Fruit fly (Drosophila melanogaster) S2 (cell line): ENCODE data around the gene Ir94a.

Source experiments
- CG8478 ChIP-seq: fragments of >200 bp; optimal IDR thresholded peaks from 2 replicates; lab custom pipeline; 2018
- CTCF ChIP-seq, 2 experiments: fragments of >200 bp; optimal IDR thresholded peaks; 2 replicates each; lab custom pipeline; 2018

Ir94a gene

DNA sequence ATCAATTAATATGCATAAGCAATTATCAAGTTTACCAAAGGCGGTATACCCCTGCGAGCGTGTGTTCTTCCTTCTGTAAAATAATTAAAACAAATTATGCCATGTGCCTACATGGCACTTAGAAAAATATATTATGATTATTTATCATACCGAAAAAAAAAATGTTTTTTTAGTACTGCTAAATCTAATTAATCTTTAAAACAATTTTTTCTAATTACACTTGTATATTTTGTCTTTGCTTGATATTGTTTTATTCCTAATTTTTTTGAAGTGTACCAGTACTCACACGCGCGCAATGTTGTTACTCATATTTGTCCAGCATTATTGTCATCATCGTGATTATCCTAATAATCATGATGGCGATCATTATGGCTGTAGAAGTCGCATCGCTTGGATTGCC, 10.1 kb downstream of the Ir94a start:
- TF ChIP-seq CTCF (optimal IDR thresholded peaks at IDR 0.05; lab: Kevin White, UChicago) (no peak), CG8478 (lab: Kevin White, UChicago) (no peak)

dm6 chr3R:22124863-22125262, 11.6 kb downstream of the Ir94a start:
- no peak for TF ChIP-seq CG8478 (lab: Kevin White, UChicago)
- no peak for TF ChIP-seq CTCF (optimal IDR thresholded peaks at IDR 0.05; lab: Kevin White, UChicago)

dm6 chr3R:22133337-22134014, 20.2 kb downstream of the Ir94a start, which contains the start of gene SKIP:
Gene SKIP, plus strand, starts transcription at chr3R:22133830.
- TF ChIP-seq CTCF (optimal IDR thresholded peaks at IDR 0.05; lab: Kevin White, UChicago) = no peak
- no peak for TF ChIP-seq CG8478 (lab: Kevin White, UChicago)

DNA sequence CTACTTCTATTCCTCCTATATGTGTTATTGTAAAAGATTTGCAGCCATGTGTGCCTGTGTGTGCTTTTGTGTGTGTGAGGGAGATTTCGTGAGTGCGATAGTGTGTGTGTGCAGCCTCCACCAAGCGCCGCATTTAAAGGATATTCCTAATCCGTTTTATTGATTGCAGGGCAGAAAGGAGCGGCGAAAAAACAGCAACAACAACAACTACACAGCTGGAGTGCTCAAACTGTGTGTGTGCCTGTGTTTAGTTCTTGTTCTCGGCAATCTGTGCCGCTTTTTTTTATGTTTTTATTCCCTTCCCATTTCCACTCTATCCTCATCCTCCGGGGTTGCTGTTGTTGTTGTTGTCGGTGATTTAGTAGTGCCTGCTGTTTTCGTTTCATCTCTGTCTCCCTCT, 21.2 kb downstream of the Ir94a start:
- TF ChIP-seq CG8478 (lab: Kevin White, UChicago) (no peak), CTCF (optimal IDR thresholded peaks at IDR 0.05; lab: Kevin White, UChicago) (no peak)

- TF ChIP-seq CTCF (optimal IDR thresholded peaks at IDR 0.05; lab: Kevin White, UChicago) (no peak), CG8478 (lab: Kevin White, UChicago) (no peak)
Observed at dm6 chr3R:22135503-22135902, 22.3 kb downstream of the Ir94a start.

DNA sequence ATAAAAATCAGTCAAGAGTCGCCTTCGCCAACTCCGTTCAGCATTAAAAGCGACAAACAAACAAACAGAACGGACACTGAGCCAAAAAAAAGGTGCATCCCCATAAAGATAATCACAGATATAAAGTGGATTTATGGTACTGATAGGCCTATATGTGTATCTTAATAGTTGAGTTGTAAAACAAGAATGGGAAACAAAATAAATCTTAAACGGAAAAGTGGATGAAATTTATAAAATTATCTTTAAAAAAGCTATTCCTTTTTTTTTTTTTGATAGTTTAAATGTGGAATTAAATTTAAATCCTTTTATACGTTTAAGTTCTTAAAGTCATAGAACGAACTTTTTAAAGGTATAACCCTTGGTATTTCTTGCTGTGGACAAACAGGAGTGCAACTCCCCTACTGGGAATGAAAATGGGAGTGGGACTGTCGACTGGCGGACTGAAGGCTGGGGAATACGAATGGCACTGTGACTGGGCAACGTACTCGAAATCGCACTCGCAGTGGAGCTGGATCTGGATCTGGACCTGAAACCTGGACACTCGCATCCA, 23.8 kb downstream of the Ir94a start:
- no peak for TF ChIP-seq CTCF (optimal IDR thresholded peaks at IDR 0.05; lab: Kevin White, UChicago)
- no peak for TF ChIP-seq CG8478 (lab: Kevin White, UChicago)

DNA sequence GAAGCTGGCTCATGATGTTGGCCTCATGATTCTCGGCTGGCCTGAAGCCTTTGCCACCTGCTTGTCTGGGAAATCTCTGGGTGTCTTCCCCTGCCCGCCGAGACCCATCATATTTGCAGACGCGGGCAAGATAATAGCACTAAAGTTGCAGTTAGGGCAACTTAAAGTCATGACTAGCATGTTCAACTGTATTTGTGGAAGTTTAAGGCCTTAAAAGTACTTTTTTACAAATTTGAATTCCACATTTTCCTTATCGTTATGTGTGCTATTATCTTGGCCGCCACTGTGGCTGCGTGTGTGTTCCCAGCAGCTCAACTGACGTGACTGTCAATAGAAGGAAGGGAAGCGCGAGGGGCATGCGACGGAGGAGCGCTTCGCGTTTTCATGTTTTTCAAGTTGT, 25.9 kb downstream of the Ir94a start:
- TF ChIP-seq CG8478 (lab: Kevin White, UChicago) (no peak), CTCF (optimal IDR thresholded peaks at IDR 0.05; lab: Kevin White, UChicago) (no peak)

DNA sequence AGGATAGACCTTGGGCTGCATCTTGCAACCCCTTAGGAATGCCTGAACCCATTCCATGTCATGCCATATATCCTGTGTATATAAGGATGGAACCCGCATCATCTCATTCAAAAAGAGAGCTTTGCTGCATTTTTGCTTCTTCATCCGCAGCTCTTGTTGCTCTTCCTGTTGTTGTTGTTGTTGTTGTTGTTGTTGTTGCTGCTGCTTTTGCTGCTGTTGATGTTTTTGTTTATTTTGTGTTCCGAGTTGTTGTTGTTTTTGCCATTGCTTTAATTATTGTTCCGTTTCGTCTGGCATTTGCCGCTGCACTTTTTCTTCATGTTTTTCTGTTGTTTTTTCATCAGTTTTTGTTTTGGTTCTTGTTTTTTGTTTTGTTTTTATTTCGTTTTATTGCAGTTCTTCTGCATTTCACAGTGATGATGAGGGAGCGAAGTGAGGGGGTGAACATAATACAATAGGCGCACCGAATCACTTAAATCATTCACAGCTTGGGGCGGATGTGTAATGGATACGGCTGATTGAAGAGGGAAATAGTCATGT, 26.8 kb downstream of the Ir94a start:
- TF ChIP-seq CTCF (optimal IDR thresholded peaks at IDR 0.05; lab: Kevin White, UChicago) = no peak
- no peak for TF ChIP-seq CG8478 (lab: Kevin White, UChicago)

DNA sequence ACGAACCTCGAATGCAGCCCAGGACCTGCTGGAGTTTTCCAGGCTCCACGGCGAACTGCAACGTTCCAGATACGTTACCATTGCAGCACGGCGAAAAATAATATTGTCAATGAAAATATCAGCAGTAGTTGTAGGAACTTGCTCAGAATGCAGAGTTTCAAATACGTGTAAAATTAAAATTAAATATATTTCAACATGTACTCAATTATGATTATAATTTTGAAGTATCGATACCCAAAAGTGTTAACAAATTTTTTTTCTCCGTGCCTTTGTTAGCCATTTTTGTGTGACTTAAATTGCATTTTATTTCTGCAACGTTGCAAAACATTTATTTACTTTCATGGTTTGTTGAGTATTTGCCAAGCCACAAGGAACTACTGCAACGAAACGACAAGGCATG, 28.1 kb downstream of the Ir94a start:
- TF ChIP-seq CG8478 (lab: Kevin White, UChicago) (no peak), CTCF (optimal IDR thresholded peaks at IDR 0.05; lab: Kevin White, UChicago) (no peak)

DNA sequence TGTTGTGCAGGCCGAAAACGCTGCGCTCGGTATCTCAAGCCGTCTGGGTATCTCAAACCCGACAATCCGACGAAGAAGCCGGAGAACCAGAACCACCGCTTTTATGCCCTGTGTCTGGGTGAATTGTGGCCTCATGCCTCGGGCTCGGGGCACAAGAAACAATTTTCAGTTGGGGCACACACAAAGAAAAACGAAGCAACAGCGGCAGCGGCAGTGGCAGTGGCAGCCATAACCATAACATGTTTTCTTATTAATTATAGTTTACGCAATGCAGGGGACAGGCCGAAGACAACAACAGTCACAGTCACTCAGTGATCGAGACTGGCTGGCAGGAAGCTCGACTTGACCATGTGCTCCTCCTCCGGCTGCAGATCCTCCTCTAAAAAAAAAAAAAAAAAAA, 29.3 kb downstream of the Ir94a start:
- no peak for TF ChIP-seq CTCF (optimal IDR thresholded peaks at IDR 0.05; lab: Kevin White, UChicago)
- TF ChIP-seq CG8478 (lab: Kevin White, UChicago) = no peak

DNA sequence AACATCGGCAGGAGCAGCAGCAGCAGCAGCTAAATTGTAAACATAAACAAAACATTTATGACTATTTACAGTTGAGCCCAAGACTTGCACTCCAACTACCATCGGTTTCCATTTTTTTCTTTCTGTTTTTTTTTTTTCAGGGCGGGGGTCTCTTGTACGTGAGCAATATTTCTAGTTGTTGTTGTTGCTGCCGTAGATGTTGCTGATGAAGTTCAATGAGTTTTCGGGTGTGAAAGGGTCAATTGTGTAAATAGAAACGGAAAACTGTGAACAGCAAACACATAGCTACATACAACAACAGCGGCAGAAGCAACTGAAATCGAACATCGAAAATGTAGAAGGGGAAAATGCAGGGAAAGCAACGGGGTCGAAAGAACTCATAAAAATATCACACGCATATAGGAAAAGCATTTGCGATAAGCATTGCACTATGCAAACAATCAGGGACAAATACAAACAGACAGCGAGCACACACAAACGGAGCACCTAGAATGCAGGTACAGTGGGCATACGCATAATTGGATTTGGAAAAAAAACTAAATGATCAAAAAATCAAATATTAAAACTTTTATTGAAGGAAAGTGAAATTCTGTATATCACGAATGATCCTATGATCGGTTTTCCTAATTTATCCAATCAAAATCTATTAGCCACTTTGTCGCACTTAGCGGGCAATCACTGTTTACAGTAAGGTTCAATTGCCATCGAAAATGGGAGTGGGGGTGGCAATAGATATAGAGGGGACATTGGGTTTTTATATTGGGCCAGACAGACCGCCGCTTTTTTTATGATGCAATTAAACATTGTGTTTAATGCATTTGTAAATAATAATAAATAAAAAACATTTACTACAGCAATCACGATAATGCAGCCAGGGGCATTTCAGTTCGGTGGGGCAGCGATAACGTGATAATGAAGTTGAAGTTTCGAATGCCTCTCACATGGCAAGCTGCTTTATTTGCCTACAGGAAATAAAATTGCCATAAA, 32.5 kb downstream of the Ir94a start:
- TF ChIP-seq CTCF (optimal IDR thresholded peaks at IDR 0.05; lab: Kevin White, UChicago) (no peak), CG8478 (lab: Kevin White, UChicago) (no peak)

DNA sequence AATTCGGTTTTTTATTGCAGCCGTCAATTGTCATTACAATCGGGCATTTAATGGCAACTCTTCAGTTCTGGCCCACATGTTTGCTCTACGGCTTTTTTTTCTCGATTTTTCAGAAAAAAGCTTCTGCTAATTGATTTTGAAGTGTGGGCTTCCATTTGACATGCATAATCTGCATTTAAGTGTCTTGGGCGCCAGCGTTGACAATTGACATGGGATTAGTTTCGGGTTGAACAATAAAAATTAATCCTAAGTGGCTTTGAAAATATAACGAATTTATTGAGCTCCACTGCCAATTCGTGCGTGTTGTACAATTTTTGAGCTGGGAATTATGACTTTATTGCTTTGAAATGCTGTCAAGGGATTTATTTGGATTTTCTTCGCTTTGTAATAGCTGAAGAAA, 33.3 kb downstream of the Ir94a start:
- TF ChIP-seq CG8478 (lab: Kevin White, UChicago) = no peak
- no peak for TF ChIP-seq CTCF (optimal IDR thresholded peaks at IDR 0.05; lab: Kevin White, UChicago)

- no peak for TF ChIP-seq CTCF (optimal IDR thresholded peaks at IDR 0.05; lab: Kevin White, UChicago)
- no peak for TF ChIP-seq CG8478 (lab: Kevin White, UChicago)
Observed at dm6 chr3R:22147426-22147825, 34.2 kb downstream of the Ir94a start.

DNA sequence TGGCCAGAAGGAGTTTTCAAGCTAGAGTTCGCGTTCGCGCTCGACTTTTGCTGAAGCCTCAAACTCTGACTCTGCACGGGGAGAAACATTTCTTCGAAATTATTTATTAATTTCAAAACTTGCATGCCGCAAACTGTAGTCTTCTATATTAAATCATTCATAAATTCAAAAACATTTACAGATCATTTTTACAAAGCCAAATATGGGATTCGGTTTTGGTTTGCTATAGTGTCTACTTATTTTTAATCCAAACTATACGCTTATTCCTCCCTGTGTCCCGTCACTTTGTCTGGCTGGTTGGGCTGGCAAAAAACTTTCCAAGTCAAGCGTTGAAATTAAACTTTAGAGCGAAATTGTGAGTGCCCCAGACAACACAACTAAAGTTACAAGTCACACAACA, 35.0 kb downstream of the Ir94a start:
- TF ChIP-seq CTCF (optimal IDR thresholded peaks at IDR 0.05; lab: Kevin White, UChicago) (no peak), CG8478 (lab: Kevin White, UChicago) (no peak)

- TF ChIP-seq CG8478 (lab: Kevin White, UChicago) (no peak), CTCF (optimal IDR thresholded peaks at IDR 0.05; lab: Kevin White, UChicago) (no peak)
Observed at dm6 chr3R:22149923-22150322, 36.7 kb downstream of the Ir94a start.
